Fruit fly (Drosophila melanogaster) ovary, adult (tissue): ENCODE data around the gene CG18180.

Source experiments
- CG17801 ChIP-seq: fragments of 200-800 bp; optimal IDR thresholded peaks from 2 replicates; lab custom pipeline; 2019; ENCODE audit warnings: missing biosample characterization, mild to moderate bottlenecking, missing genetic modification characterization, moderate library complexity; ENCODE audit not compliant: partially characterized antibody

The CG18180 gene

DNA sequence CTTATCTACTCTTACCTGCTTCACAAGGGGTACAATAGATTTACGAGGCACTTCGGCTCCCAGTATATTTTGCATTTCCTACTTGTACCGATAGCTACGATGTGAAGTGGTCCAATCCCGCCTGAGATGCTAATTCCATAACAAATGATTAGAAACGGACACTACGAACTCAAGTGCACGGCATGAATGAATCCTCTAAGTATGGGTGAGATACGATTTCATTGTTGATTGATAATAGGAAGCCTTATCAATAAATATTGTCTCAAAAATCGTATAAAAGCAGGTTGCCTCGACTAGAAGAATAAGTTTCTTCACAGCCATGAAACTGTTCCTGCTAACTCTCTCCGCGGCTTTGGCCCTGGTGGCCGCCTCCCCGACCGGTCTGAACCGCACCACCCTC is at the start of gene CG18180:
Gene CG18180, plus strand, starts transcription at position 301 of the 400 bp plus-strand sequence.
- no peak for TF ChIP-seq CG17801

- no peak for TF ChIP-seq CG17801
Observed at dm6 chr3L:9597464-9597863, 43.3 kb upstream of the CG18180 start, which contains the start of gene Tmc. Gene Tmc, plus strand, starts transcription at chr3L:9597764.

dm6 chr3L:9598688-9599087 is 42.1 kb upstream of the CG18180 start, which contains the start of gene CG3222:
Gene CG3222, plus strand, starts transcription at chr3L:9598988.
- TF ChIP-seq CG17801: no peak

- no peak for TF ChIP-seq CG17801
Observed at dm6 chr3L:9601225-9601624, 39.6 kb upstream of the CG18180 start, which contains the start of the genes CG3088 and CG3306. Gene CG3088, minus strand, starts transcription at chr3L:9601325. Gene CG3306, plus strand, starts transcription at chr3L:9601523.

DNA sequence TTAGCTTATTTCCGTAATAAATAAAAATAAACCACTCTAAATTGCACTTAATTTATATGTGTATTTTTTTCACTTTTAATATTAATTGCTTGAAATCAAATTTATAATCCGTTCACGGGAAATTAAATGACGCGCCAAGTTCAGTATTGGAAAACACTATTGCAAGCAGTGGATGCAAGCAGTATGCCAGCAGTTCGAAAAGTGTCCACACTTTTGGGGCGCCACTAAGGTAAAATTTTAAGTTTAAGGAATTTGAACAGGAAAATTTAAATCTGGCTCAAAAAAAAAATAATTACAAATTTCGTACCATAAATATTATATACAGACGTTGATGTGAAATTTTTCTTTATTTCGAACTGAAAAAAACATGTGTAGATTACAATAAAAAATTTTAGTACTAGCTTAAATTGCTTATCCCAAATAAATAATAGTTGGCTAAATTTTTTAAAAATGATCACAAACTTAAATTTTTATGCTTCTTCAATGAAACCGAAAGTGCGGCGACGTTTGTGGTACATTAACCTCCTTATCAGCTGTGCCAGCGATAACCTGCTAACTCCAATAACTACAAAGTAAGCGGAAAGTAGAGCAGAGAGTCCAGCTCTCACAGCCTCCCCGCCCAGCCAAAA is 26.7 kb upstream of the CG18180 start:
- TF ChIP-seq CG17801: no peak

- TF ChIP-seq CG17801: no peak
Observed at dm6 chr3L:9614589-9615442, 26.0 kb upstream of the CG18180 start, which contains the start of gene LanB2. Gene LanB2, plus strand, starts transcription at chr3L:9614914.

dm6 chr3L:9615443-9616141 is 25.2 kb upstream of the CG18180 start:
- no peak for TF ChIP-seq CG17801

dm6 chr3L:9624014-9624413 is 16.8 kb upstream of the CG18180 start, which contains the start of gene CG3335:
Gene CG3335, plus strand, starts transcription at chr3L:9624237.
- no peak for TF ChIP-seq CG17801

- TF ChIP-seq CG17801: no peak
Observed at dm6 chr3L:9628376-9628775, 12.4 kb upstream of the CG18180 start, which contains the start of gene Cyp40. Gene Cyp40, plus strand, starts transcription at chr3L:9628676.

DNA sequence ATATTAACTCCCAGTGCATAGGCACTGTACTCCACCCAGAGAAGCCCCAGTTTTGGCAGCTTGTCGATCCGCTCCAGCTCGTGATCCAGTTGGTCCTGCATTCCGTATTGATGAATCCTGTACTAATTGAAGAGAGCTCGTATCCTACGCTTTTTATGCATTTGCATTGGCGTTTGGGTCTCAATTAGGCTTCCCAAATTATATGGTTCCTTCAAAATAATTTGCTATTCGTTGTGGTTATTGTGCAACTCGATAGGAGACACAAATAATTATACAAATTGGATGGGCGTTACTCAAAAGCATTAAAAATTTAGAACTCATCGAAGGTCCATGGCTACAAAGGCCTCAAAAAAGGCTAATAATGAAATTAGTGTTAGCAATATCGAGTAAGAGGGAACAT is 11.7 kb upstream of the CG18180 start, which contains the start of gene Or67b:
Gene Or67b, minus strand, starts transcription at position 101 of the 400 bp plus-strand sequence.
- no peak for TF ChIP-seq CG17801

dm6 chr3L:9629910-9630309 is 10.9 kb upstream of the CG18180 start:
- TF ChIP-seq CG17801: peak; percentile 12

DNA sequence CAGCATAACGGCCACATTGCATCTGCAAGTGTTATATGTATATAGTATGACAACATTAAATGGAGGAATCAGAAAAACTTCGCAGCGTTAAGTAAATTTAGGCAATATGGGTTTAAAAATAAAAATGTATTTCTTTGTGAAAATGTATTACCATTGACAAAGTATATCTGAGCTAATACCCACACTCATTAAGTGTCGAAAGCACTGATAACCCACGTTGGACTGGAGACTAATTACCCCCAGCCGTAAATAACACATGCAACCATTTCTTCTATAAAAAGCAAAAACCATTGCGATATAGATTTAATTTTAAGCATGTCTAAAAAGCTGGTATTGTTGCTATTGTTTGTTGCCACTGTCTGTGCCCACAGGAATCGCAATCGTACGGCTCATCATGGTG is 3.0 kb upstream of the CG18180 start, which contains the start of gene CG8329:
Gene CG8329, plus strand, starts transcription at position 301 of the 400 bp plus-strand sequence.
- TF ChIP-seq CG17801: no peak

DNA sequence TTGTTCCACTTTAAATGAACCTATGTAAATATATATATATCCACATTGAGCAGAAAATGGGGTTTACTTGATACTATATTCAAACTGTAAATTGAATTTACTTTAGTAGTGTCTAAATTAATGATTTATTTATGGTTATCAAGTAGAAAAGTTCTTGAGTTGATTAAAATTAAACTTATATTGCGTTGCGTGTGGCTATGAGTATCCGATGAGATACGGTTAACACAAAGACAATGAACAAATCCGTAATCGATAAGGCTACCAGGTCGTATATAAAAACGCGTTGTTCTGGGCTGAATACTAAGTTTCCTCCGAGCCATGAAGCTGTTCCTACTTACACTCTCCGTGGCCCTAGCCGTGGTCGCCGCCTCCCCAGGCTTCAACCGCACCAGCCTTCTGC is 1.8 kb upstream of the CG18180 start, which contains the start of gene CG18179:
Gene CG18179, plus strand, starts transcription at position 301 of the 400 bp plus-strand sequence.
- no peak for TF ChIP-seq CG17801

DNA sequence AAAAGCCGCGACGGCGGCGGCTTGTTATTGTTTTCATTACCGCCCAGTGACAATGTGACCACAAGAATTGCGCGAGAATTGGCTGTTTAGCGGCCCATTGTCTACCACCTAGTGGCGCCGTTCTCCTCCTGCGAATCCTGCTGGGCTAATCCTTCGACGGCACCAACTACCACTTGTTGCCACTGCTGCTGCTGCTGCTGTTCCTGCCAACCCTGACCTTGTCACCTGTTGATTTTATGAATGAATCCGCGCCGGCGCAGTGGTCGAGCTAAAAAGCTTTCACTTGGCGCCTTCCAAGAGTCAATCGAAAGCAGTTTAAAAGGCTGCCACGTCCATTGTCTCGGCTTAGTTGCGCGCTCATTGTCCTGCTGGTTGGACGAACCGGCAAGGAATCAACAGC is 2.9 kb downstream of the CG18180 start, which contains the start of gene CNMaR:
Gene CNMaR, plus strand, starts transcription at position 348 of the 400 bp plus-strand sequence.
- TF ChIP-seq CG17801: no peak

DNA sequence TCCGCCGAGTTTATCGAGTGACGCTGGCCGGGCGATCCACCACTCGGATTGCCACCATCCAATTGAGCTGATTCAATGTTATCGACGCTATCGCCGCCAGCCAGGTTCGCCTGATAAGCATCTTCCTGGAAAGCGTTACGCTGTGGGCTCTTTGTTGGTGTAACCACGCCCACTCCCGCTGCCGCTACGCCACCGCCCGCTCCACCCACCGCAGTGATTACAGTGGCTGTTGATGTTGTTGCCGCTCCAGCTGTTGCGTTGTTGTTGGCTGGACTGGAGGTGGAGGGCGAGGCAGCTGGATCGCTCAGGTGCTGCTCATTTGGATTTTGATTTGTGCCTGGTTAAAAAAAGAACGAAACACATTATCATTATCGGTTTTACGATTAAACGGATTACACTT is 30.6 kb downstream of the CG18180 start:
- no peak for TF ChIP-seq CG17801

dm6 chr3L:9674300-9674699 is 33.5 kb downstream of the CG18180 start:
- TF ChIP-seq CG17801: no peak
